Fruit fly (Drosophila melanogaster): ENCODE data around the gene CG13398.

The CG13398 gene

dm6 chr2L:8461782-8462453, 46.9 kb upstream of the CG13398 start (continued):
- TF ChIP-seq CG10979 (tag; optimal IDR thresholded peaks at IDR 0.05) (peak; percentile 29), jing (GFP tag; optimal IDR thresholded peaks at IDR 0.05) (peak; percentile 9)

- TF ChIP-seq grn (GFP tag; optimal IDR thresholded peaks at IDR 0.05) (peak; percentile 100), CG34376 (GFP tag; optimal IDR thresholded peaks at IDR 0.05) (peak; percentile 83), cwo (GFP tag; optimal IDR thresholded peaks at IDR 0.05) (no peak), Atf6 (GFP tag; IDR thresholded peaks at IDR 0.05) (0 out of 2 replicates have a peak, but pooled peaks have one; percentile 29), chinmo (GFP tag; IDR thresholded peaks at IDR 0.05; ENCODE audit: partially characterized antibody) (0 out of 4 replicates have a peak, but pooled peaks have one; percentile 63), mirr (GFP tag; optimal IDR thresholded peaks at IDR 0.05) (peak; percentile 93), HmgZ (tag; optimal IDR thresholded peaks at IDR 0.05) (peak; percentile 6), gcm (GFP tag; optimal IDR thresholded peaks at IDR 0.05) (no peak), GATAe (GFP tag; conservative IDR thresholded peaks at IDR 0.05) (peak; percentile 53), exex (tag; optimal IDR thresholded peaks at IDR 0.05) (peak; percentile 98), B-H2 (GFP tag; optimal IDR thresholded peaks at IDR 0.05) (no peak), CG6813 (GFP tag; optimal IDR thresholded peaks at IDR 0.05) (peak; percentile 7), Hr78 (GFP tag; optimal IDR thresholded peaks at IDR 0.05) (peak in 1 of 2 experiments; percentile 73), CG10543 (GFP tag; optimal IDR thresholded peaks at IDR 0.05) (peak; percentile 51), gro (GFP tag; optimal IDR thresholded peaks at IDR 0.05) (peak; percentile 57), sug (tag; optimal IDR thresholded peaks at IDR 0.05) (peak; percentile 99), stc (GFP tag; IDR thresholded peaks at IDR 0.05) (0 out of 2 replicates have a peak, but pooled peaks have one; percentile 6), CG6854 (GFP tag; optimal IDR thresholded peaks at IDR 0.05) (no peak)
Observed at dm6 chr2L:8451497-8451896, 36.4 kb upstream of the CG13398 start.

dm6 chr2L:8449358-8449757, 34.3 kb upstream of the CG13398 start, which contains the start of gene Aasdh:
TSS of gene Aasdh (minus strand) at chr2L:8449576.
- peak; percentile 22 for TF ChIP-seq BEAF-32 (GFP tag; optimal IDR thresholded peaks at IDR 0.05)
- TF ChIP-seq fd64A (GFP tag; optimal IDR thresholded peaks at IDR 0.05) = no peak
- TF ChIP-seq gsb (GFP tag; IDR thresholded peaks at IDR 0.05) = no peak
- peak in 1 of 2 experiments; percentile 88 for TF ChIP-seq crp (GFP tag; optimal IDR thresholded peaks at IDR 0.05)
- TF ChIP-seq ro (GFP tag; IDR thresholded peaks at IDR 0.05) = no peak
- TF ChIP-seq seq (GFP tag; IDR thresholded peaks at IDR 0.05) = no peak
- TF ChIP-seq CG32772 (GFP tag; IDR thresholded peaks at IDR 0.05) = no peak
- TF ChIP-seq CG8281 (tag; optimal IDR thresholded peaks at IDR 0.05) = no peak
- no peak for TF ChIP-seq CG12299 (tag; optimal IDR thresholded peaks at IDR 0.05)
- TF ChIP-seq C15 (GFP tag; IDR thresholded peaks at IDR 0.05) = no peak
- TF ChIP-seq CG6791 (GFP tag; IDR thresholded peaks at IDR 0.05; ENCODE audit: partially characterized antibody) = no peak
- TF ChIP-seq ERR (GFP tag; optimal IDR thresholded peaks at IDR 0.05) = no peak
- TF ChIP-seq sc (optimal IDR thresholded peaks at IDR 0.05) = no peak
- TF ChIP-seq sc (GFP tag; optimal IDR thresholded peaks at IDR 0.05) = no peak
- no peak for TF ChIP-seq ranshi (GFP tag; IDR thresholded peaks at IDR 0.05)
- TF ChIP-seq mirr (GFP tag; optimal IDR thresholded peaks at IDR 0.05) = no peak
- no peak for TF ChIP-seq Sox100B (GFP tag; optimal IDR thresholded peaks at IDR 0.05)
- no peak for TF ChIP-seq CG9609 (GFP tag; optimal IDR thresholded peaks at IDR 0.05)
- no peak for TF ChIP-seq CG6683 (GFP tag; optimal IDR thresholded peaks at IDR 0.05)
- no peak for TF ChIP-seq gcm2 (GFP tag; optimal IDR thresholded peaks at IDR 0.05)
- TF ChIP-seq unc-4 (GFP tag; IDR thresholded peaks at IDR 0.05; ENCODE audit: partially characterized antibody) = peak; percentile 43; the same call in 1 of the 2 replicates
- no peak for TF ChIP-seq zen (tag; optimal IDR thresholded peaks at IDR 0.05)
- no peak for TF ChIP-seq sima (GFP tag; optimal IDR thresholded peaks at IDR 0.05)
- TF ChIP-seq disco-r (GFP tag; optimal IDR thresholded peaks at IDR 0.05) = no peak
- TF ChIP-seq dan (GFP tag; IDR thresholded peaks at IDR 0.05) = no peak
- peak; percentile 90 for TF ChIP-seq E2f2 (GFP tag; IDR thresholded peaks at IDR 0.05)
- TF ChIP-seq pan (optimal IDR thresholded peaks at IDR 0.05) = no peak
- TF ChIP-seq pan (GFP tag; optimal IDR thresholded peaks at IDR 0.05 in 1 of 2, IDR thresholded peaks at IDR 0.05 in 1 of 2) = no peak

Data from whole organism, embryonic.